Fruit fly (Drosophila melanogaster) whole organism, embryonic: ENCODE measurements around the gene CG31365.

Experiments used
- Bdp1 ChIP-seq: fragments of 200-800 bp; sonication (Bioruptor generic); optimal IDR thresholded peaks from 3 replicates; lab custom pipeline; 2016; ENCODE audit warnings: missing biosample characterization, missing genetic modification characterization
- CG11504 ChIP-seq: fragments of 200-800 bp; sonication (Bioruptor generic); optimal IDR thresholded peaks from 3 replicates; lab custom pipeline; 2019; ENCODE audit warnings: missing biosample characterization, mild to moderate bottlenecking, missing genetic modification characterization, moderate library complexity
- CG12659 ChIP-seq: fragments of 200-800 bp; sonication (Bioruptor generic); optimal IDR thresholded peaks from 3 replicates; lab custom pipeline; 2017; ENCODE audit warnings: mild to moderate bottlenecking, missing biosample characterization, missing genetic modification reagents, missing genetic modification characterization
- CG14710 ChIP-seq: fragments of 200-800 bp; sonication (Bioruptor generic); optimal IDR thresholded peaks from 3 replicates; lab custom pipeline; 2019; ENCODE audit warnings: missing biosample characterization, mild to moderate bottlenecking, missing genetic modification characterization, moderate library complexity
- CG15514 ChIP-seq: fragments of 200-800 bp; sonication (Bioruptor generic); optimal IDR thresholded peaks from 3 replicates; lab custom pipeline; 2017; ENCODE audit warnings: missing biosample characterization, missing genetic modification characterization, mild to moderate bottlenecking, moderate library complexity, missing genetic modification reagents
- CG16813 ChIP-seq: fragments of 200-800 bp; sonication (Bioruptor generic); IDR thresholded peaks from 3 replicates; pipeline ENCODE4 v1.3.6; 2022; ENCODE audit warnings: missing biosample characterization, missing genetic modification characterization; ENCODE audit not compliant: partially characterized antibody
- CG17829 ChIP-seq: fragments of 200-800 bp; optimal IDR thresholded peaks from 2 replicates; lab custom pipeline; 2019; ENCODE audit warnings: missing biosample characterization, mild to moderate bottlenecking, missing genetic modification characterization, moderate library complexity
- CG17912 ChIP-seq: fragments of 200-800 bp; sonication (Bioruptor generic); optimal IDR thresholded peaks from 2 replicates; lab custom pipeline; 2018; ENCODE audit warnings: missing biosample characterization, mild to moderate bottlenecking, missing genetic modification characterization
- CG18262 ChIP-seq: fragments of 200-800 bp; optimal IDR thresholded peaks from 3 replicates; lab custom pipeline; 2019; ENCODE audit warnings: missing biosample characterization, mild to moderate bottlenecking, missing genetic modification characterization, moderate library complexity
- CG2116 ChIP-seq: fragments of 200-800 bp; sonication (Bioruptor generic); optimal IDR thresholded peaks from 3 replicates; lab custom pipeline; 2018; ENCODE audit warnings: missing biosample characterization, mild to moderate bottlenecking, missing genetic modification characterization
- CG2129 ChIP-seq: fragments of 200-800 bp; sonication (Bioruptor generic); IDR thresholded peaks from 2 replicates; pipeline ENCODE4 v1.3.6; 2022; ENCODE audit warnings: missing biosample characterization, missing genetic modification characterization; ENCODE audit not compliant: partially characterized antibody
- CG2712 ChIP-seq: fragments of 200-800 bp; optimal IDR thresholded peaks from 3 replicates; lab custom pipeline; 2019; ENCODE audit warnings: missing biosample characterization, mild to moderate bottlenecking, missing genetic modification characterization, moderate library complexity
- CG7963 ChIP-seq: fragments of 200-800 bp; sonication (Bioruptor generic); IDR thresholded peaks from 3 replicates; pipeline ENCODE4 v1.3.6; 2022; ENCODE audit warnings: missing biosample characterization, missing genetic modification characterization; ENCODE audit not compliant: partially characterized antibody
- CHES-1-like ChIP-seq: fragments of 200-800 bp; sonication (Bioruptor generic); optimal IDR thresholded peaks from 2 replicates; lab custom pipeline; 2016; ENCODE audit warnings: missing biosample characterization, missing genetic modification characterization
- CTCF ChIP-seq: fragments of 200-800 bp; sonication (Bioruptor generic); optimal IDR thresholded peaks from 2 replicates; lab custom pipeline; 2017; ENCODE audit warnings: missing biosample characterization, mild to moderate bottlenecking, missing genetic modification characterization, moderate library complexity
- CoRest ChIP-seq: fragments of 200-800 bp; sonication (Bioruptor generic); optimal IDR thresholded peaks from 3 replicates; lab custom pipeline; 2018; ENCODE audit warnings: missing biosample characterization, mild to moderate bottlenecking, missing genetic modification characterization, moderate library complexity
- Dfd ChIP-seq, 2 experiments: fragments of >200 bp; optimal IDR thresholded peaks; 2 replicates each; lab custom pipeline; 2017; ENCODE audit warnings: missing biosample characterization in 2 of 2, missing genetic modification characterization in 2 of 2
- Dp ChIP-seq: fragments of 200-800 bp; sonication (Bioruptor generic); optimal IDR thresholded peaks from 2 replicates; lab custom pipeline; 2018; ENCODE audit warnings: missing biosample characterization, mild to moderate bottlenecking, missing genetic modification characterization, moderate library complexity
- Drgx ChIP-seq: fragments of 200-800 bp; sonication (Bioruptor generic); IDR thresholded peaks from 2 replicates; pipeline ENCODE4 v1.3.6; 2022; ENCODE audit warnings: missing biosample characterization, missing genetic modification characterization
- Elba2 ChIP-seq: fragments of 200-800 bp; sonication (Bioruptor generic); optimal IDR thresholded peaks from 3 replicates; lab custom pipeline; 2016; ENCODE audit warnings: missing biosample characterization, missing genetic modification characterization
- Lhr ChIP-seq: fragments of 200-800 bp; sonication (Bioruptor generic); optimal IDR thresholded peaks from 3 replicates; lab custom pipeline; 2017; ENCODE audit warnings: mild to moderate bottlenecking, missing biosample characterization, missing genetic modification reagents, missing genetic modification characterization
- MBD-R2 ChIP-seq: fragments of 200-800 bp; sonication (Bioruptor generic); IDR thresholded peaks from 2 replicates; pipeline ENCODE4 v1.3.6; 2022; ENCODE audit warnings: missing biosample characterization, missing genetic modification characterization
- NFAT ChIP-seq: fragments of 200-800 bp; sonication (Bioruptor generic); IDR thresholded peaks from 2 replicates; pipeline ENCODE4 v1.3.6; 2022; ENCODE audit warnings: missing biosample characterization, missing genetic modification characterization
- NfI ChIP-seq: fragments of 200-800 bp; sonication (Bioruptor generic); optimal IDR thresholded peaks from 3 replicates; lab custom pipeline; 2018; ENCODE audit warnings: missing biosample characterization, mild to moderate bottlenecking, missing genetic modification characterization, moderate library complexity
- Opbp ChIP-seq: fragments of 200-800 bp; sonication (Bioruptor generic); IDR thresholded peaks from 3 replicates; pipeline ENCODE4 v1.3.6; 2022; ENCODE audit warnings: missing biosample characterization, missing genetic modification characterization; ENCODE audit not compliant: partially characterized antibody
- Sin3A ChIP-seq: fragments of >200 bp; optimal IDR thresholded peaks from 2 replicates; lab custom pipeline; 2018
- Sry-β ChIP-seq: fragments of 200-800 bp; sonication (Bioruptor generic); optimal IDR thresholded peaks from 2 replicates; lab custom pipeline; 2018; ENCODE audit warnings: missing biosample characterization, mild to moderate bottlenecking, missing genetic modification characterization, moderate library complexity
- YL-1 ChIP-seq: fragments of 200-800 bp; sonication (Bioruptor generic); optimal IDR thresholded peaks from 3 replicates; lab custom pipeline; 2017; ENCODE audit warnings: missing biosample characterization, mild to moderate bottlenecking, missing genetic modification characterization
- amos ChIP-seq: fragments of 200-800 bp; sonication (Bioruptor generic); IDR thresholded peaks from 2 replicates; pipeline ENCODE4 v1.3.6; 2022; ENCODE audit warnings: missing biosample characterization, missing genetic modification characterization; ENCODE audit not compliant: partially characterized antibody
- bbx ChIP-seq: fragments of 200-800 bp; sonication (Bioruptor generic); IDR thresholded peaks from 2 replicates; pipeline ENCODE4 v1.3.6; 2022; ENCODE audit warnings: missing biosample characterization, missing genetic modification characterization; ENCODE audit not compliant: partially characterized antibody
- bsh ChIP-seq, 2 experiments: fragments of 200-800 bp; sonication (Bioruptor generic); optimal IDR thresholded peaks; 2 replicates each; lab custom pipeline; 2017 to 2018; ENCODE audit warnings: mild to moderate bottlenecking in 2 of 2, missing biosample characterization in 2 of 2, missing genetic modification characterization in 2 of 2, moderate library complexity in 1 of 2
- chinmo ChIP-seq: fragments of 200-800 bp; sonication (Bioruptor generic); IDR thresholded peaks from 4 replicates; pipeline ENCODE4 v1.3.6; 2022; ENCODE audit warnings: missing biosample characterization, missing genetic modification characterization; ENCODE audit not compliant: partially characterized antibody
- ci ChIP-seq: fragments of 200-800 bp; sonication (Bioruptor generic); IDR thresholded peaks from 3 replicates; pipeline ENCODE4 v1.3.6; 2022; ENCODE audit warnings: missing biosample characterization, missing genetic modification characterization
- ftz-f1 ChIP-seq: fragments of 200-800 bp; sonication (Bioruptor generic); optimal IDR thresholded peaks from 2 replicates; lab custom pipeline; 2016; ENCODE audit warnings: missing biosample characterization, missing genetic modification characterization
- hbn ChIP-seq: fragments of 200-800 bp; sonication (Bioruptor generic); IDR thresholded peaks from 2 replicates; pipeline ENCODE4 v1.3.6; 2022; ENCODE audit warnings: missing biosample characterization, missing genetic modification characterization; ENCODE audit not compliant: partially characterized antibody
- lilli ChIP-seq: fragments of 200-800 bp; sonication (Bioruptor generic); optimal IDR thresholded peaks from 3 replicates; lab custom pipeline; 2016; ENCODE audit warnings: missing biosample characterization, missing genetic modification characterization
- mam ChIP-seq: fragments of 200-800 bp; sonication (Bioruptor generic); optimal IDR thresholded peaks from 3 replicates; lab custom pipeline; 2016; ENCODE audit warnings: missing biosample characterization, missing genetic modification characterization
- mld ChIP-seq: fragments of 200-800 bp; sonication (Bioruptor generic); IDR thresholded peaks from 3 replicates; pipeline ENCODE4 v1.3.6; 2022; ENCODE audit warnings: missing biosample characterization, missing genetic modification characterization; ENCODE audit not compliant: partially characterized antibody
- nerfin-2 ChIP-seq: fragments of 200-800 bp; sonication (Bioruptor generic); IDR thresholded peaks from 2 replicates; pipeline ENCODE4 v1.3.6; 2022; ENCODE audit warnings: missing biosample characterization, missing genetic modification characterization; ENCODE audit not compliant: partially characterized antibody
- nmo ChIP-seq: fragments of 200-800 bp; sonication (Bioruptor generic); optimal IDR thresholded peaks from 2 replicates; lab custom pipeline; 2018; ENCODE audit warnings: missing biosample characterization, mild to moderate bottlenecking, missing genetic modification characterization, moderate library complexity
- oc ChIP-seq: fragments of 200-800 bp; sonication (Bioruptor generic); optimal IDR thresholded peaks from 2 replicates; lab custom pipeline; 2018; ENCODE audit warnings: missing biosample characterization, mild to moderate bottlenecking, missing genetic modification characterization, moderate library complexity
- row ChIP-seq: fragments of 200-800 bp; sonication (Bioruptor generic); IDR thresholded peaks from 3 replicates; pipeline ENCODE4 v1.3.6; 2022; ENCODE audit warnings: missing biosample characterization, missing genetic modification characterization
- sd ChIP-seq: fragments of 200-800 bp; sonication (Bioruptor generic); optimal IDR thresholded peaks from 3 replicates; lab custom pipeline; 2018; ENCODE audit warnings: missing biosample characterization, mild to moderate bottlenecking, missing genetic modification characterization, moderate library complexity
- seq ChIP-seq: fragments of 200-800 bp; sonication (Bioruptor generic); IDR thresholded peaks from 2 replicates; pipeline ENCODE4 v1.3.6; 2022; ENCODE audit warnings: missing biosample characterization, missing genetic modification characterization
- slou ChIP-seq: fragments of 200-800 bp; sonication (Bioruptor generic); optimal IDR thresholded peaks from 3 replicates; lab custom pipeline; 2016; ENCODE audit warnings: missing biosample characterization, missing genetic modification characterization
- sna ChIP-seq: fragments of 200-800 bp; sonication (Bioruptor generic); IDR thresholded peaks from 2 replicates; pipeline ENCODE4 v1.3.6; 2022; ENCODE audit warnings: missing biosample characterization, missing genetic modification characterization; ENCODE audit not compliant: partially characterized antibody
- stc ChIP-seq: fragments of 200-800 bp; sonication (Bioruptor generic); IDR thresholded peaks from 2 replicates; pipeline ENCODE4 v1.3.6; 2022; ENCODE audit warnings: missing biosample characterization, missing genetic modification characterization
- stwl ChIP-seq: fragments of 200-800 bp; sonication (Bioruptor generic); optimal IDR thresholded peaks from 3 replicates; lab custom pipeline; 2018; ENCODE audit warnings: missing biosample characterization, mild to moderate bottlenecking, missing genetic modification characterization, moderate library complexity
- zen2 ChIP-seq: fragments of 200-800 bp; sonication (Bioruptor generic); IDR thresholded peaks from 3 replicates; pipeline ENCODE4 v1.3.6; 2022; ENCODE audit warnings: missing biosample characterization, missing genetic modification characterization; ENCODE audit not compliant: partially characterized antibody

Gene CG31365

DNA sequence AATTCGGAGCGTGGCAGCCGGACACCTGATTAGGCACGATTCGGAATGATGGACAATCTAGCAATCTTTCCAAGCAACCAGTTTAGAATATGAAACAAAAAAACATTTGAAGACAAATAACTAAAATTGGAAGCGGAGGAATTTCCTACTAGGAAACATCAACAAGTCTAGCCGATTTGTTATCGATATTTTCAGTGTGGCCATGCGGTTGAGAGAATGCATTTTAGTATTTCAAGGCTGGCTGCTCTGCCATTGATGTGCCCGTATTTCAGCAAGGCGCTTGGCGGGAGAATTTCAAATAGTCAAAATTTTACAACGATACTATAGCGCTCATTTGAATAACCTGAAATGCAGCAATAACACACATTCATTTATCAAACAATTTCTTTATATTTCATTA is 1.6 kb upstream of the CG31365 start, which contains the start of gene CG31457 (continued):
- TF ChIP-seq bsh (GFP tag; optimal IDR thresholded peaks at IDR 0.05; lab: Kevin White, UChicago) (no peak), CG17912 (GFP tag; lab: Kevin White, UChicago) (no peak), CoRest (tag; lab: Kevin White, UChicago) (peak; percentile 21), CG18262 (tag; lab: Kevin White, UChicago) (peak; percentile 25), CG12659 (GFP tag; lab: Kevin White, UChicago) (peak; percentile 45), lilli (GFP tag; lab: Kevin White, UChicago) (peak; percentile 23), nerfin-2 (GFP tag; lab: Robert Waterston, UW) (peak; percentile 53; the same call in 1 of the 2 replicates), CHES-1-like (peak; percentile 30), mld (peak; percentile 60; the same call in 1 of the 3 replicates), seq (GFP tag; lab: Robert Waterston, UW) (no peak), amos (GFP tag; lab: Robert Waterston, UW) (peak; percentile 86), slou (GFP tag; lab: Kevin White, UChicago) (no peak), CG2712 (tag; lab: Kevin White, UChicago) (peak; percentile 19), hbn (peak; percentile 81), sna (peak; percentile 73; the same call in 1 of the 2 replicates), CTCF (GFP tag; lab: Kevin White, UChicago) (peak; percentile 57), CG11504 (no peak), CG15514 (GFP tag; lab: Kevin White, UChicago) (peak; percentile 47), Elba2 (GFP tag; lab: Kevin White, UChicago) (peak; percentile 24), Lhr (peak; percentile 60), zen2 (GFP tag; lab: Robert Waterston, UW) (peak; percentile 50; the same call in 2 of the 3 replicates), oc (tag; lab: Kevin White, UChicago) (no peak), nmo (GFP tag; lab: Kevin White, UChicago) (peak; percentile 55), row (peak; percentile 39; the same call in 1 of the 3 replicates), stwl (tag; lab: Kevin White, UChicago) (peak; percentile 85), Drgx (GFP tag; lab: Robert Waterston, UW) (no peak), Dp (peak; percentile 98), ci (no peak), Bdp1 (GFP tag; lab: Kevin White, UChicago) (no peak), Opbp (peak; percentile 81), bbx (GFP tag; lab: Robert Waterston, UW) (peak; percentile 81), sd (peak; percentile 90), NfI (peak; percentile 15), Sry-β (GFP tag; lab: Kevin White, UChicago) (peak; percentile 43), CG17829 (tag; lab: Kevin White, UChicago) (peak; percentile 31), Dfd (GFP tag; optimal IDR thresholded peaks at IDR 0.05; lab: Kevin White, UChicago) (no peak), CG2116 (GFP tag; lab: Kevin White, UChicago) (peak; percentile 64), MBD-R2 (GFP tag; lab: Robert Waterston, UW) (peak; percentile 78), YL-1 (GFP tag; lab: Kevin White, UChicago) (peak; percentile 11), stc (GFP tag; lab: Robert Waterston, UW) (no peak), CG14710 (tag; lab: Kevin White, UChicago) (peak; percentile 53), CG7963 (GFP tag; lab: Robert Waterston, UW) (peak; percentile 56; the same call in 2 of the 3 replicates), NFAT (GFP tag; lab: Robert Waterston, UW) (no peak), chinmo (GFP tag; lab: Robert Waterston, UW) (peak; percentile 84; the same call in 2 of the 4 replicates), mam (GFP tag; lab: Kevin White, UChicago) (peak; percentile 9), ftz-f1 (peak; percentile 85), CG16813 (GFP tag; lab: Robert Waterston, UW) (peak; percentile 80), CG2129 (GFP tag; lab: Robert Waterston, UW) (peak; percentile 46; the same call in 1 of the 2 replicates), Sin3A (lab: Kevin White, UChicago) (peak; percentile 70)
